Worm (Caenorhabditis elegans) whole organism, L2 larva: ENCODE measurements around the gene rml-1.

Experiments used
- R02D3.7 ChIP-seq: fragments of 150-350 bp; optimal IDR thresholded peaks from 2 replicates; lab custom pipeline; 2014; ENCODE audit warnings: missing biosample characterization, missing genetic modification characterization
- elt-1 ChIP-seq: fragments of 150-350 bp; optimal IDR thresholded peaks from 2 replicates; lab custom pipeline; 2014; ENCODE audit warnings: missing biosample characterization, missing genetic modification characterization
- nhr-12 ChIP-seq: fragments of 150-350 bp; optimal IDR thresholded peaks from 2 replicates; lab custom pipeline; 2014; ENCODE audit warnings: missing biosample characterization, missing genetic modification characterization
- sma-9 ChIP-seq, 2 experiments: fragments of 150-350 bp in 1 of 2; sonication (generic microtip) in 1 of 2; optimal IDR thresholded peaks; 2 replicates each; lab custom pipeline; 2014 to 2016; ENCODE audit warnings: missing genetic modification characterization in 2 of 2, mild to moderate bottlenecking in 1 of 2, missing biosample characterization in 1 of 2, missing compliant biosample characterization in 1 of 2, missing genetic modification reagents in 1 of 2, moderate library complexity in 1 of 2
- unc-39 ChIP-seq: fragments of 150-350 bp; optimal IDR thresholded peaks from 2 replicates; lab custom pipeline; 2014; ENCODE audit warnings: missing biosample characterization, missing genetic modification characterization

- TF ChIP-seq nhr-12 (tag; lab: Kevin White, UChicago): no peak
- TF ChIP-seq sma-9 (GFP tag; optimal IDR thresholded peaks at IDR 0.05; lab: Kevin White, UChicago): no peak
- no peak for TF ChIP-seq sma-9 (tag; optimal IDR thresholded peaks at IDR 0.05; lab: Kevin White, UChicago)
- TF ChIP-seq elt-1 (tag; lab: Kevin White, UChicago): no peak
- no peak for TF ChIP-seq R02D3.7 (tag; lab: Kevin White, UChicago)
- TF ChIP-seq unc-39 (tag; lab: Kevin White, UChicago): no peak
These were observed 3.3 kb upstream of the rml-1 start, which contains the start of the genes cyk-4 and pdr-1 for ce11 chrIII:13771145-13771544.
